Worm (Caenorhabditis elegans): ENCODE measurements around the gene cyp-37A1.

cyp-37A1 gene

DNA sequence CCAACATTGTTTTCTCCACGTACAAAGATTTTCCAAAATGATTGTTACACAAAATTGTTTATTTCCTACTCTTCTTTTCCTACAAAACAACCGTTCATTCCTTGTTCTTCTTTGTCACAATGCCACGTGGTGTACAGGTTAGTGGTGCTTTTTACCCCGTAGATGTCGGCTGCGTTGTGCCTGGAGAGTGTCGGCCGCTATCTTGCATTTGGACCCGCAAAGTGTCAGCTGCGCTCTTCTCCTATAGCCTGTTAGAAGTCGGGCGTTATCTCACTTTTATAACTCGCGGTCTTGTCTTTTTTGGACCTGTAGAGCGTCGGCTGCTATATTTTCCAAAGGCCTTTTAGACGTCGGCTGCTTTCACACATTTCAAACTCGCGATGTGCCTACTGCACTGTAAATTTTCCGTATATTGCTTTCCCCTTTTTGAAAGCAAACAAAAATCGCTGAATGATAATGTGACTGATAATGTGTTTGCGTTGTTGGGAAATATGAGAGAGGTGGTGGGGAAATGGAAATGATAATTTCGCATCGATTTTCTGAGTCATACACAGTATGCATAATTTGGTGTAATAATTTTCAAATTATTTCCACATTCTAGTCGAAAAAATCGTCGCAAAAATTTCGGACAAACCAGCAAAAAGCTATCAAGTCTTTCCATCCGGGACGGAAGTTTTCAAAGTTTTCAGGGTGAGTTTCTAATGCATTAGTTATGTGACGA is 5.9 kb downstream of the cyp-37A1 start, which contains the start of gene F01D5.8:
Gene F01D5.8 (plus strand): TSS at position 51 of the 721 bp plus-strand sequence.
- TF ChIP-seq elt-2 (tag; optimal IDR thresholded peaks at IDR 0.05) (peak; percentile 33), efl-1 (optimal IDR thresholded peaks at IDR 0.05) (no peak), efl-1 (GFP tag; optimal IDR thresholded peaks at IDR 0.05 in 1 of 2) (peak in 1 of 2 experiments; percentile 62), lin-35 (GFP tag; optimal IDR thresholded peaks at IDR 0.05) (peak in 1 of 2 experiments; percentile 9), nhr-85 (tag) (no peak)

DNA sequence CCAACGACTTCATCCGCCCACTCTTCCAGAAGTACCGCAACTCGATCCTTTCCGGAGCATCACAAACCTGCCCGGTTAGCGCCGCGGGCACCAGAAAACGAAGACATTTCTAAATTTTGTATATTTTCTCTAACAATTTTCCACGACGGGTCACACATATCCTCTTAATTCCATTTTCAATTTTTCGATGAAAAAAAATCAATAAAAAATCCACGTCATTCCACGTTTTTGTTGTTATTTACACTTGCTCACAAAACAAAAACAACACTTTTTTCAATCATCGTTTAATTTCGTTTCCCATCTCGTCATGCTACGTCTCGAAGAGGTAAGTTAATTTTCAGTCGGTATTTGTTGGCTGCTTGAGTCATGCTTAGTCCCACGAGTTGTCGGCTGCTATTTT is 8.4 kb downstream of the cyp-37A1 start, which contains the start of gene F01D5.7:
Gene F01D5.7 (plus strand): TSS at position 301 of the 400 bp plus-strand sequence.
- TF ChIP-seq aha-1 (tag; optimal IDR thresholded peaks at IDR 0.05) (no peak), nhr-20 (tag; optimal IDR thresholded peaks at IDR 0.05) (no peak), nhr-85 (tag) (no peak), efl-1 (optimal IDR thresholded peaks at IDR 0.05) (no peak), efl-1 (GFP tag; optimal IDR thresholded peaks at IDR 0.05 in 1 of 2) (no peak), xbp-1 (tag; optimal IDR thresholded peaks at IDR 0.05) (no peak), mdl-1 (tag; optimal IDR thresholded peaks at IDR 0.05) (no peak), fkh-10 (GFP tag; optimal IDR thresholded peaks at IDR 0.05) (no peak), fkh-4 (tag; optimal IDR thresholded peaks at IDR 0.05; ENCODE audit: borderline replicate concordance) (no peak), isw-1 (GFP tag; IDR thresholded peaks at IDR 0.05) (no peak), pax-3 (tag; optimal IDR thresholded peaks at IDR 0.05) (no peak), nhr-84 (tag; optimal IDR thresholded peaks at IDR 0.05) (no peak), unc-62 (GFP tag; optimal IDR thresholded peaks at IDR 0.05) (no peak), fkh-8 (tag; optimal IDR thresholded peaks at IDR 0.05) (no peak), lin-35 (GFP tag; optimal IDR thresholded peaks at IDR 0.05) (no peak), elt-2 (tag; optimal IDR thresholded peaks at IDR 0.05) (no peak), ceh-90 (tag; optimal IDR thresholded peaks at IDR 0.05) (no peak), vab-15 (tag; optimal IDR thresholded peaks at IDR 0.05) (no peak), sptf-1 (tag; optimal IDR thresholded peaks at IDR 0.05) (no peak), C04F5.9 (tag; optimal IDR thresholded peaks at IDR 0.05) (no peak), nhr-237 (tag; optimal IDR thresholded peaks at IDR 0.05) (no peak)

DNA sequence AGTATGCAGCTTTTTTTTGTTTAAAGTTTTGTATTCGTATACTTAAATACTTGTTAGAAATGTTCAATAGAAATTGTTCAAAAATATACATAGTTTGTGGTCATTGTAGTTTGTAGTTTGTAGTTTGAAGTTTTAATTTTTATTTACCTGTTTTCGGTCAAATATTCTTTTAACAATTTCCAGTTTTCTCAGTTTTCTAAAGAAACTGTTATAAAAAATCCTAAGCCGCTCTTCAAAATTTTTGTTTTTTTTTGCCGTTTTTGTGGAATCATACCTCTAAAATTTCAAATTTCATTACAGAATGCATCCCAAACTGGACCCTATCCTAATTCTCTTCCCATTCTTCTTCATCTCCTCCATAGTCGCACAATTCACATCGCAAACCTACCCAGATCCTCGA is 10.6 kb downstream of the cyp-37A1 start, which contains the start of gene F01D5.6:
Gene F01D5.6 (plus strand): TSS at position 301 of the 400 bp plus-strand sequence.
- TF ChIP-seq dsc-1 (tag; optimal IDR thresholded peaks at IDR 0.05) (no peak), nhr-12 (tag; optimal IDR thresholded peaks at IDR 0.05) (no peak), egl-13 (tag; optimal IDR thresholded peaks at IDR 0.05) (no peak), fkh-10 (GFP tag; optimal IDR thresholded peaks at IDR 0.05) (no peak), nhr-237 (tag; optimal IDR thresholded peaks at IDR 0.05) (no peak), sptf-1 (tag; optimal IDR thresholded peaks at IDR 0.05) (no peak), mab-9 (GFP tag; IDR thresholded peaks at IDR 0.05) (no peak), nhr-77 (tag; optimal IDR thresholded peaks at IDR 0.05) (no peak), lin-15B (tag; optimal IDR thresholded peaks at IDR 0.05) (no peak), nhr-19 (GFP tag; conservative IDR thresholded peaks at IDR 0.05) (no peak), ztf-4 (tag; optimal IDR thresholded peaks at IDR 0.05) (no peak), skn-1 (tag; optimal IDR thresholded peaks at IDR 0.05) (no peak), ztf-11 (tag; optimal IDR thresholded peaks at IDR 0.05) (no peak), ceh-8 (GFP tag; optimal IDR thresholded peaks at IDR 0.05) (no peak)

DNA sequence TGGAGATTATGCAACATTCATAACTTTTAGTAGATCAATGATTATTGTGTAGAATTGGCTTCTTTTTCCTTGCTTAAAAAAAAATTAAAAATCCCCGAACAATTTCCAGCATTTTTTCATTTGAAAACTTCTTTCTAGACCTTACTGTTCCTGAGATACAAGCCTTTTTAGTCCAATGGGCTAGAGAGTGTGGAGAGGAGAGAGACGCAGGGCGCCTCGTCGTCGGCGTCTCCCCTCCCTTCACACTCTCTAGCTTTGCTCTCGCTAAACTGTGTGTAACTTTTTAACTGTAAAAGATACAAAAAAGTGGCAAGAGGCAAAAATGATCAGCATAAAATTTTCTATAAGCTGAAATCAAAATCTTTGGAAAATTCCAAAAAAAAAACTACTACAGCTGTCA is 11.6 kb downstream of the cyp-37A1 start:
- TF ChIP-seq lin-14 (GFP tag; optimal IDR thresholded peaks at IDR 0.05) (no peak), efl-1 (optimal IDR thresholded peaks at IDR 0.05) (no peak), efl-1 (GFP tag; optimal IDR thresholded peaks at IDR 0.05 in 1 of 2) (peak in 1 of 2 experiments; percentile 75)

DNA sequence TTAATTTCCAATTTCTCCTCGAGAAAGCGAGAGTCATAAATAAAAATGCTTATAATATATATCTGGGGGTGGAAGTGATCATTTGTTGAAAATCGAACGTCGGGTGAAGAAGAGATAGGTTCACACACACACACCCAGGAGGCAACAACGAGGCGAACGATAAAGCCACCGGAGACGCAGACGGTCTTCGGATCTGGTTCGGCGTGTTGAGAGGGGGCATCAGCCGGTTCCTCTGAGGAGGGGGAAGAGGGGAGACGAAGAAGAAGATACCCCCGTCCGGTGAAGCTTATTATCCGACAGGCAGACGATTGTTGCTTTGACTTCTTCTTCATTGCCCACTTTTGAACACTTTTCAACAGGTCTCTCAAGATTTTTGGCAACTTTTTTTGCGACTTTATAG is 12.0 kb downstream of the cyp-37A1 start:
- TF ChIP-seq mef-2 (tag; optimal IDR thresholded peaks at IDR 0.05) (no peak), blmp-1 (tag; optimal IDR thresholded peaks at IDR 0.05) (peak; percentile 44)

All from whole organism, L1 larva.